Worm (Caenorhabditis elegans): Measurements from ENCODE around the gene M176.4.

Gene M176.4

ce11 chrII:9418065-9418567, at the start of gene M176.4, which contains the start of gene M176.16:
Gene M176.4 (plus strand): TSS chrII:9418365.
Gene M176.16 (plus strand): TSS chrII:9418517.
- no peak for TF ChIP-seq ceh-13 (GFP tag; optimal IDR thresholded peaks at IDR 0.05)
- TF ChIP-seq B0310.2 (tag; optimal IDR thresholded peaks at IDR 0.05) = no peak
- no peak for TF ChIP-seq aly-1 (tag; optimal IDR thresholded peaks at IDR 0.05)
- no peak for TF ChIP-seq tbx-37 (GFP tag; conservative IDR thresholded peaks at IDR 0.05)
- TF ChIP-seq ceh-36 (tag; optimal IDR thresholded peaks at IDR 0.05) = no peak
- TF ChIP-seq pes-1 (GFP tag; IDR thresholded peaks at IDR 0.05) = no peak
- TF ChIP-seq flt-1 (GFP tag; IDR thresholded peaks at IDR 0.05) = no peak
- no peak for TF ChIP-seq hmg-4 (GFP tag; optimal IDR thresholded peaks at IDR 0.05)
- no peak for TF ChIP-seq tbx-11 (GFP tag; IDR thresholded peaks at IDR 0.05)
- TF ChIP-seq ama-1 (optimal IDR thresholded peaks at IDR 0.05) = no peak
- TF ChIP-seq tra-4 (tag; optimal IDR thresholded peaks at IDR 0.05) = no peak

- no peak for TF ChIP-seq ets-7 (tag; optimal IDR thresholded peaks at IDR 0.05)
These were observed 48.8 kb upstream of the M176.4 start for ce11 chrII:9369394-9369793.

DNA sequence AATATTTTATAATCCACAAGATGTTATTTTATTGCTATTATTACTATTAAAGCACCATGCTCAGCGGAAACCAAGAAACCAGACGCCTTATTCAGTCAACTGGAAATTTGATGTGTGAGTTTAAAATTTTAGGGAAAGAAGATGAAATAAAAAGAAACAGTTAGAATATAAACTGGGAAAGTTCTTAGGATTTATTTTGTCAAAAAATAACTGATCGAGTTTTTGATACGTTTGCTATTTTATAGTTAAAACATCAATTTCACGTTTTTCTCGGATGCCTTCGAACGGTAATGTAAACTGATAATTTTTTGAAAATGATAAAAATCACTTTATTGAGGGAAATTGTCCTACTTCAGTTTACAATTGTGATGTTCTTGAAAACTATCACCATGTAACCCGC, 45.8 kb upstream of the M176.4 start, which contains the start of gene C06C3.3:
C06C3.3 (minus strand) TSS at position 101 of the 400 bp plus-strand sequence.
- TF ChIP-seq ets-7 (tag; optimal IDR thresholded peaks at IDR 0.05) (no peak), tbx-11 (GFP tag; IDR thresholded peaks at IDR 0.05) (no peak), tra-4 (tag; optimal IDR thresholded peaks at IDR 0.05) (no peak), B0310.2 (tag; optimal IDR thresholded peaks at IDR 0.05) (no peak), hmbx-1 (tag; optimal IDR thresholded peaks at IDR 0.05) (no peak), aly-1 (tag; optimal IDR thresholded peaks at IDR 0.05) (no peak), pes-1 (GFP tag; IDR thresholded peaks at IDR 0.05) (no peak), ceh-13 (GFP tag; optimal IDR thresholded peaks at IDR 0.05) (no peak), flt-1 (GFP tag; IDR thresholded peaks at IDR 0.05) (no peak), hmg-4 (GFP tag; optimal IDR thresholded peaks at IDR 0.05) (no peak), scrt-1 (GFP tag; IDR thresholded peaks at IDR 0.05) (no peak), F13C5.2 (tag; optimal IDR thresholded peaks at IDR 0.05) (no peak), tbx-37 (GFP tag; conservative IDR thresholded peaks at IDR 0.05) (no peak), ama-1 (optimal IDR thresholded peaks at IDR 0.05) (no peak), sea-1 (GFP tag; conservative IDR thresholded peaks at IDR 0.05) (no peak)

DNA sequence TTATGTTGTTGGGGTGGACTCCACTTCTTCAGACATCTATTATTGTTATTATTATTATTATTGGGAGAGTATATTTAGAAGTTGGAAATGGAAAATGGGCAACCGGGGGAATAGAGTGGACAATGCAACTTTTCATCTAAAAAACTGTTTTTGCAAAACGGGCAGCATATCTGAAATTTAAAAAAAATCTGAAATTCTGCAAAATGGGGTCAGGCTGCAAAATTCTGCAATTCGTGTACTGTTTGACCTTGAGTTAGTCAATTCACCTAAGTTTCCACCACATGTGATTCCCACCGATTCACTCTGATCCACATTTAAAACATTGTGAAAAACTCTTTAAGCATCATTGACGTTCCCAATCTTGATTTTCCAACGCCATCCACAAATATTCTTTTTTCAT, 45.2 kb upstream of the M176.4 start, which contains the start of gene C06C3.4:
C06C3.4 (plus strand) TSS at position 301 of the 400 bp plus-strand sequence.
- TF ChIP-seq flt-1 (GFP tag; IDR thresholded peaks at IDR 0.05) = no peak
- TF ChIP-seq F13C5.2 (tag; optimal IDR thresholded peaks at IDR 0.05) = no peak
- no peak for TF ChIP-seq ceh-13 (GFP tag; optimal IDR thresholded peaks at IDR 0.05)
- no peak for TF ChIP-seq tra-4 (tag; optimal IDR thresholded peaks at IDR 0.05)
- TF ChIP-seq pes-1 (GFP tag; IDR thresholded peaks at IDR 0.05) = no peak
- TF ChIP-seq ama-1 (optimal IDR thresholded peaks at IDR 0.05) = no peak
- TF ChIP-seq hmbx-1 (tag; optimal IDR thresholded peaks at IDR 0.05) = no peak
- TF ChIP-seq tbx-37 (GFP tag; conservative IDR thresholded peaks at IDR 0.05) = no peak
- no peak for TF ChIP-seq tbx-11 (GFP tag; IDR thresholded peaks at IDR 0.05)
- no peak for TF ChIP-seq scrt-1 (GFP tag; IDR thresholded peaks at IDR 0.05)
- TF ChIP-seq ets-7 (tag; optimal IDR thresholded peaks at IDR 0.05) = no peak
- TF ChIP-seq aly-1 (tag; optimal IDR thresholded peaks at IDR 0.05) = no peak
- no peak for TF ChIP-seq hmg-4 (GFP tag; optimal IDR thresholded peaks at IDR 0.05)
- TF ChIP-seq sea-1 (GFP tag; conservative IDR thresholded peaks at IDR 0.05) = no peak
- TF ChIP-seq ceh-36 (tag; optimal IDR thresholded peaks at IDR 0.05) = no peak
- no peak for TF ChIP-seq hnd-1 (tag; optimal IDR thresholded peaks at IDR 0.05)
- no peak for TF ChIP-seq B0310.2 (tag; optimal IDR thresholded peaks at IDR 0.05)

DNA sequence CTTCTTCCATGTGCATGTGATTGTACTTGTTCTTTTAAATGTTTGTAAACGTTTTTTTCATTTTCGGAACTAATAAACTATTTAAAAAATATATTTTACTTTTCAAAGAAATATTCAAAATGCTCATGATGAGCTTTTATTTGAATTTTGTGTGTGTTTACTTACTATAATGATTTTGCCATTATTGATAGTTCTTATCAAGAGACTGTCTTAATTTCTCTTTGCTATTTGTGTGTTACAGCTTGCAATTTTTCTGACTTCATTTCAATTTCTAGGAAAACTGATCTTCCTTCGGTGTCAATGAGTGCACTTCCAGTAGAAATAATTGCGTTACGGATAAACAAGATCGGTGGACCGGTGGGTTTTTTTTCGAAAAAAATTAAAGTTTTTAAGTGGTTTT, 43.4 kb upstream of the M176.4 start, which contains the start of gene C06C3.12:
C06C3.12 (plus strand) TSS at position 301 of the 400 bp plus-strand sequence.
- TF ChIP-seq tbx-11 (GFP tag; IDR thresholded peaks at IDR 0.05) = no peak
- no peak for TF ChIP-seq ets-7 (tag; optimal IDR thresholded peaks at IDR 0.05)
- TF ChIP-seq ama-1 (optimal IDR thresholded peaks at IDR 0.05) = no peak
- no peak for TF ChIP-seq hmbx-1 (tag; optimal IDR thresholded peaks at IDR 0.05)
- TF ChIP-seq scrt-1 (GFP tag; IDR thresholded peaks at IDR 0.05) = no peak
- TF ChIP-seq flt-1 (GFP tag; IDR thresholded peaks at IDR 0.05) = no peak
- no peak for TF ChIP-seq hmg-4 (GFP tag; optimal IDR thresholded peaks at IDR 0.05)
- no peak for TF ChIP-seq sea-1 (GFP tag; conservative IDR thresholded peaks at IDR 0.05)
- no peak for TF ChIP-seq aly-1 (tag; optimal IDR thresholded peaks at IDR 0.05)
- no peak for TF ChIP-seq F13C5.2 (tag; optimal IDR thresholded peaks at IDR 0.05)
- TF ChIP-seq ceh-13 (GFP tag; optimal IDR thresholded peaks at IDR 0.05) = no peak
- no peak for TF ChIP-seq tra-4 (tag; optimal IDR thresholded peaks at IDR 0.05)
- TF ChIP-seq pes-1 (GFP tag; IDR thresholded peaks at IDR 0.05) = no peak
- no peak for TF ChIP-seq hnd-1 (tag; optimal IDR thresholded peaks at IDR 0.05)
- TF ChIP-seq tbx-37 (GFP tag; conservative IDR thresholded peaks at IDR 0.05) = no peak
- TF ChIP-seq ceh-36 (tag; optimal IDR thresholded peaks at IDR 0.05) = no peak
- TF ChIP-seq B0310.2 (tag; optimal IDR thresholded peaks at IDR 0.05) = no peak

ce11 chrII:9377158-9377557, 41.0 kb upstream of the M176.4 start, which contains the start of gene C06C3.10:
Gene C06C3.10 (minus strand): TSS chrII:9377258.
- TF ChIP-seq ceh-36 (tag; optimal IDR thresholded peaks at IDR 0.05) = no peak
- no peak for TF ChIP-seq tbx-11 (GFP tag; IDR thresholded peaks at IDR 0.05)
- no peak for TF ChIP-seq ceh-13 (GFP tag; optimal IDR thresholded peaks at IDR 0.05)
- no peak for TF ChIP-seq ets-7 (tag; optimal IDR thresholded peaks at IDR 0.05)
- TF ChIP-seq B0310.2 (tag; optimal IDR thresholded peaks at IDR 0.05) = no peak
- TF ChIP-seq tbx-37 (GFP tag; conservative IDR thresholded peaks at IDR 0.05) = no peak
- no peak for TF ChIP-seq sea-1 (GFP tag; conservative IDR thresholded peaks at IDR 0.05)
- TF ChIP-seq scrt-1 (GFP tag; IDR thresholded peaks at IDR 0.05) = no peak
- no peak for TF ChIP-seq hmbx-1 (tag; optimal IDR thresholded peaks at IDR 0.05)
- no peak for TF ChIP-seq hmg-4 (GFP tag; optimal IDR thresholded peaks at IDR 0.05)
- TF ChIP-seq ama-1 (optimal IDR thresholded peaks at IDR 0.05) = no peak
- no peak for TF ChIP-seq tra-4 (tag; optimal IDR thresholded peaks at IDR 0.05)
- TF ChIP-seq hnd-1 (tag; optimal IDR thresholded peaks at IDR 0.05) = no peak
- TF ChIP-seq aly-1 (tag; optimal IDR thresholded peaks at IDR 0.05) = no peak
- TF ChIP-seq flt-1 (GFP tag; IDR thresholded peaks at IDR 0.05) = no peak

ce11 chrII:9378174-9378573, 40.0 kb upstream of the M176.4 start:
- no peak for TF ChIP-seq scrt-1 (GFP tag; IDR thresholded peaks at IDR 0.05)
- no peak for TF ChIP-seq tbx-37 (GFP tag; conservative IDR thresholded peaks at IDR 0.05)
- TF ChIP-seq tbx-11 (GFP tag; IDR thresholded peaks at IDR 0.05) = no peak
- no peak for TF ChIP-seq ceh-36 (tag; optimal IDR thresholded peaks at IDR 0.05)
- no peak for TF ChIP-seq hmbx-1 (tag; optimal IDR thresholded peaks at IDR 0.05)
- TF ChIP-seq pes-1 (GFP tag; IDR thresholded peaks at IDR 0.05) = no peak
- no peak for TF ChIP-seq ets-7 (tag; optimal IDR thresholded peaks at IDR 0.05)
- no peak for TF ChIP-seq tra-4 (tag; optimal IDR thresholded peaks at IDR 0.05)
- no peak for TF ChIP-seq flt-1 (GFP tag; IDR thresholded peaks at IDR 0.05)
- TF ChIP-seq B0310.2 (tag; optimal IDR thresholded peaks at IDR 0.05) = no peak
- no peak for TF ChIP-seq F13C5.2 (tag; optimal IDR thresholded peaks at IDR 0.05)
- no peak for TF ChIP-seq hnd-1 (tag; optimal IDR thresholded peaks at IDR 0.05)
- no peak for TF ChIP-seq ceh-13 (GFP tag; optimal IDR thresholded peaks at IDR 0.05)
- TF ChIP-seq ama-1 (optimal IDR thresholded peaks at IDR 0.05) = no peak

Data from whole organism, early embryonic.